Worm (Caenorhabditis elegans) whole organism, L1 larva: ENCODE measurements around the gene F29G9.1.
A peak's percentile ranks its signal among the peaks of the same experiment; 100 is the strongest.
"Not testable (repeated sequence)": the region's sequence is repeated elsewhere in the genome, so short reads cannot be mapped to it uniquely, and the experiment has no call there.

Source experiments
- Y116A8C.19 ChIP-seq: sonication (generic microtip); optimal IDR thresholded peaks from 2 replicates; lab custom pipeline; 2016; ENCODE audit warnings: missing compliant biosample characterization, missing genetic modification characterization, borderline replicate concordance
- dsc-1 ChIP-seq: sonication (generic microtip); optimal IDR thresholded peaks from 2 replicates; lab custom pipeline; 2016; ENCODE audit warnings: mild to moderate bottlenecking, missing genetic modification characterization, missing compliant biosample characterization
- efl-1 ChIP-seq, 4 experiments: fragments of 150-350 bp; optimal IDR thresholded peaks in 3 of 4; peaks in 1 of 4; 1 replicate in 1 of 4; 2 replicates in 3 of 4; lab custom pipeline; 2014; ENCODE audit warnings: missing biosample characterization in 2 of 4, missing genetic modification characterization in 2 of 4, missing genetic modification reagents in 2 of 4
- fkh-4 ChIP-seq: sonication (generic microtip); optimal IDR thresholded peaks from 2 replicates; lab custom pipeline; 2016; ENCODE audit warnings: missing compliant biosample characterization, missing genetic modification characterization, borderline replicate concordance
- fkh-8 ChIP-seq: sonication (generic microtip); optimal IDR thresholded peaks from 2 replicates; lab custom pipeline; 2016; ENCODE audit warnings: mild to moderate bottlenecking, missing genetic modification characterization, missing compliant biosample characterization
- fos-1 ChIP-seq: fragments of 150-350 bp; optimal IDR thresholded peaks from 2 replicates; lab custom pipeline; 2014; ENCODE audit warnings: missing biosample characterization, missing genetic modification characterization
- hlh-17 ChIP-seq: fragments of 200-800 bp; sonication (Bioruptor generic); optimal IDR thresholded peaks from 2 replicates; lab custom pipeline; 2018; ENCODE audit warnings: missing genetic modification characterization, mild to moderate bottlenecking, missing compliant biosample characterization, moderate library complexity, borderline replicate concordance
- hlh-4 ChIP-seq: sonication (generic microtip); optimal IDR thresholded peaks from 2 replicates; lab custom pipeline; 2016; ENCODE audit warnings: mild to moderate bottlenecking, missing genetic modification characterization, missing compliant biosample characterization
- irx-1 ChIP-seq: sonication (generic microtip); optimal IDR thresholded peaks from 2 replicates; lab custom pipeline; 2016; ENCODE audit warnings: missing genetic modification characterization, missing compliant biosample characterization
- lin-14 ChIP-seq: fragments of 200-800 bp; sonication (Bioruptor generic); optimal IDR thresholded peaks from 2 replicates; lab custom pipeline; 2018; ENCODE audit warnings: mild to moderate bottlenecking, missing genetic modification characterization, moderate library complexity, missing compliant biosample characterization
- mep-1 ChIP-seq: fragments of 150-350 bp; optimal IDR thresholded peaks from 2 replicates; lab custom pipeline; 2014; ENCODE audit warnings: missing biosample characterization, missing genetic modification characterization
- nhr-11 ChIP-seq: fragments of 150-350 bp; optimal IDR thresholded peaks from 2 replicates; lab custom pipeline; 2014; ENCODE audit warnings: missing biosample characterization, missing genetic modification characterization
- nhr-47 ChIP-seq: sonication (generic microtip); optimal IDR thresholded peaks from 2 replicates; lab custom pipeline; 2016; ENCODE audit warnings: mild to moderate bottlenecking, missing genetic modification characterization, moderate library complexity, missing compliant biosample characterization
- nhr-71 ChIP-seq: sonication (generic microtip); optimal IDR thresholded peaks from 2 replicates; lab custom pipeline; 2016; ENCODE audit warnings: mild to moderate bottlenecking, missing genetic modification characterization, moderate library complexity, missing compliant biosample characterization
- nhr-77 ChIP-seq: fragments of 150-350 bp; optimal IDR thresholded peaks from 2 replicates; lab custom pipeline; 2014; ENCODE audit warnings: missing biosample characterization, missing genetic modification characterization
- nhr-85 ChIP-seq: sonication (generic microtip); peaks from one replicate; lab custom pipeline; 2016; ENCODE audit warnings: missing genetic modification characterization, inconsistent platforms, missing compliant biosample characterization
- skn-1 ChIP-seq: fragments of 150-350 bp; optimal IDR thresholded peaks from 2 replicates; lab custom pipeline; 2014; ENCODE audit warnings: missing biosample characterization, missing genetic modification characterization
- snpc-4 ChIP-seq: fragments of 150-350 bp; optimal IDR thresholded peaks from 2 replicates; lab custom pipeline; 2014; ENCODE audit warnings: missing biosample characterization, missing genetic modification characterization
- sox-4 ChIP-seq: sonication (generic microtip); optimal IDR thresholded peaks from 2 replicates; lab custom pipeline; 2016; ENCODE audit warnings: missing genetic modification characterization, missing compliant biosample characterization
- unc-30 ChIP-seq: sonication (generic microtip); optimal IDR thresholded peaks from 2 replicates; lab custom pipeline; 2017; ENCODE audit warnings: missing biosample characterization, missing genetic modification characterization
- unc-86 ChIP-seq: sonication (generic microtip); optimal IDR thresholded peaks from 2 replicates; lab custom pipeline; 2016; ENCODE audit warnings: missing genetic modification characterization, missing compliant biosample characterization
- zag-1 ChIP-seq: fragments of 150-350 bp; optimal IDR thresholded peaks from 2 replicates; lab custom pipeline; 2014; ENCODE audit warnings: missing biosample characterization, missing genetic modification characterization
- ztf-4 ChIP-seq: fragments of 150-350 bp; optimal IDR thresholded peaks from 2 replicates; lab custom pipeline; 2014; ENCODE audit warnings: missing biosample characterization, missing genetic modification characterization

F29G9.1 gene

ce11 chrV:6055289-6055688, 16.4 kb downstream of the F29G9.1 start, which contains the start of gene srd-20:
Gene srd-20 (plus strand): TSS chrV:6055589.
- no peak for TF ChIP-seq irx-1 (tag; lab: Kevin White, UChicago)
- TF ChIP-seq hlh-17 (GFP tag; lab: Kevin White, UChicago) = no peak
- TF ChIP-seq skn-1 (tag; lab: Kevin White, UChicago) = no peak
- TF ChIP-seq zag-1 (tag; lab: Kevin White, UChicago) = no peak
- TF ChIP-seq lin-14 (GFP tag; lab: Kevin White, UChicago) = no peak
- TF ChIP-seq ztf-4 = no peak
- no peak for TF ChIP-seq unc-30 (tag; lab: Kevin White, UChicago)
- TF ChIP-seq nhr-85 (tag; lab: Kevin White, UChicago) = no peak
- TF ChIP-seq Y116A8C.19 (tag; lab: Kevin White, UChicago) = no peak
- no peak for TF ChIP-seq hlh-4
- no peak for TF ChIP-seq fkh-4 (tag; lab: Kevin White, UChicago)
- no peak for TF ChIP-seq nhr-71 (tag; lab: Kevin White, UChicago)
- TF ChIP-seq nhr-47 (tag; lab: Kevin White, UChicago) = no peak
- no peak for TF ChIP-seq dsc-1 (tag; lab: Kevin White, UChicago)

- TF ChIP-seq mep-1 = no peak
- TF ChIP-seq efl-1 (optimal IDR thresholded peaks at IDR 0.05; lab: Kevin White, UChicago) = no peak
- peak in 1 of 2 experiments; percentile 76 for TF ChIP-seq efl-1 (GFP tag; optimal IDR thresholded peaks at IDR 0.05 in 1 of 2; lab: Kevin White, UChicago)
Measured at ce11 chrV:6063330-6063729, 24.4 kb downstream of the F29G9.1 start, which contains the start of gene Y38A10A.2. Gene Y38A10A.2 (minus strand): TSS chrV:6063430.

DNA sequence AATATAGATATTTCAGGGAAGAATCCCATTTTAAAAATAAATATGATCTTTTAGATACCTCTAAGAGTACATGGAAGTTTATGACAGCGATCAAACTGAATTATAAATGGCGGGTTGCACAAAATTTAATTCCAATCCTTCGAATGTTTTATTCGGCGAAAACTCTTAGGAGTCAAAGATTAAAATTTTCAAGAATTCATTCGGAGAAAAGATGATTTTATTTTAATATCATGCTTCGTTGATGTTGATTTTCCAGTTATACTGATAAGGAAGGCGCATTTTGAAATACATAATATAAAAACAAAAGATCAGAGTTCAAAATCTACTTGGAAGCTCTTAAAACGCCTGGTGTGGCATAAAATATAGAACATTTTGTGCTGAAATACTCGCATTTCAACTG, 28.2 kb downstream of the F29G9.1 start, which contains the start of gene srh-10:
TSS of gene srh-10 (minus strand) at position 29 of the 400 bp plus-strand sequence.
- TF ChIP-seq snpc-4 (tag; lab: Kevin White, UChicago) = no peak
- peak; percentile 21 for TF ChIP-seq nhr-11 (tag; lab: Kevin White, UChicago)
- TF ChIP-seq sox-4 (tag; lab: Kevin White, UChicago) = peak; percentile 54
- peak; percentile 80 for TF ChIP-seq fkh-8 (tag; lab: Kevin White, UChicago)
- TF ChIP-seq unc-86 (tag; lab: Kevin White, UChicago) = no peak

ce11 chrV:6069968-6070367, 31.1 kb downstream of the F29G9.1 start, which contains the start of gene fbxa-214:
Gene fbxa-214 (minus strand): TSS chrV:6070068.
- TF ChIP-seq fos-1 (tag; lab: Kevin White, UChicago); nhr-77; fkh-8 (tag; lab: Kevin White, UChicago): not testable (repeated sequence)
- TF ChIP-seq, all 84 proteins: peak for 0; not testable (repeated sequence) for 84
